Worm (Caenorhabditis elegans): ENCODE results near the gene F58A3.3.

DNA sequence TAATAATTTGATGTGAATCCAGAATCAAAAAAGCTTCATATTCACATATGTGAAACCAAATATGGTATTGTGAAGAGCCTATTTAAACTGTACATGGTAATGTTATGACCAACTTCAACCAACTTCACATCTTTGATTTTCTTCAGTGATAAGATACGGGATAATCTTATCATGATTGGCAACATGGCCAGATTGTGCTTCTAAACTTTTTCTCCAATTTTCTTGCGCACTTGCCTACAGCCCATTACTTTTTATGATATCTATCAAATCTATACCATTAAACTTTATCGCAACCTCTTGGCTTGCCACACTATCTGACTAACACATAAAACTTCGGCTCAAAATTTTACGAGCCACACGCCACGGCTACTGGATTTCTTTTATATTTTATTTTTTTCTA, 20.0 kb downstream of the F58A3.3 start:
- TF ChIP-seq W03F9.2 (tag; optimal IDR thresholded peaks at IDR 0.05) (no peak), him-1 (tag; optimal IDR thresholded peaks at IDR 0.05) (no peak)

Data from whole organism, L4/young adult.